Comparison of ENCODE assay signal across 4 fruit fly cellular contexts in the genomic region with DNA sequence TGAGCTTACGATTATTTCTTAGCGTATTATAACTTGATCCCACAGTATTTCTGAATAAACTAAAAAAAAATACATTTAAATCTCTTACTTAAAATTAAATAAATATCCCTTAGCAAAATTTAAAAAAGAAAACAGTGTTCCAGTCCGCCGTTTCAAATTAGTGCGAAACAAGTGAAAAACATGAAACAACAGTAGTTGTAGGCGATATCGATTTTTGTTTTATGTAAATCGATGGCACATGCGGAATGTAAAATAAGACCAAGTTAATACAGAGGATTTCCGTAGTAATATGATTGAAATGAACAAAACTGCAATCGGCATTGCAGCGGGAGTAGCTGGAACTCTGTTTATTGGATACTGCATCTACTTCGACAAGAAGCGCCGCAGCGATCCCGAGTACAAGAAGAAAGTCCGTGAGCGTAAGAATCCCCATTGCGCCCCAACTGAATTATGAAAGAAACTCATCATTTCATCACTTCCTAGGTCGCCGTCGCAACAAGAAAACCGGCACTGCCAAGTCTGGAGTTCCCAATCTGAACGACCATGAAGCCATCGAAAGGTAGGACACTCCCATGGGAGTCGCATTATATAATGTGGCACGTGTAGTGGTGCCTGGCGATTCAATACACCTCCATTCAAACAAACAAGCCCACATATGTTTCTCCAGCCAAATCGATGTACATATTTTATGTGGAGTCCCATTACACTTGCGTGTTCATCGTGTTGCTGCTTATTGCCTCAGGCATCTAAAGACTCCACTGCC.
TF ChIP-seq lines count a peak whose summit lies in the region.

No protein-coding gene starts in this region.

- TF ChIP-seq CTCF in whole organism, embryonic (GFP tag; optimal IDR thresholded peaks at IDR 0.05; lab: Kevin White, UChicago): no peak

TF ChIP-seq in whole organism, adult, 20 proteins besides CTCF, POLR2A, EP300 and RAD21:
- no peak for TF ChIP-seq toe (GFP tag; optimal IDR thresholded peaks at IDR 0.05; lab: Kevin White, UChicago)
- peak; percentile 67 for TF ChIP-seq Mnt (GFP tag; optimal IDR thresholded peaks at IDR 0.05; lab: Kevin White, UChicago)

TF ChIP-seq in whole organism, embryonic, 481 proteins besides CTCF, POLR2A, EP300 and RAD21 (continues in another document):
- TF ChIP-seq CG16815 (GFP tag; optimal IDR thresholded peaks at IDR 0.05; lab: Kevin White, UChicago) (no peak), peb (GFP tag; IDR thresholded peaks at IDR 0.05; lab: Robert Waterston, UW) (no peak), Rx (GFP tag; IDR thresholded peaks at IDR 0.05; lab: Robert Waterston, UW) (no peak), vfl (GFP tag; optimal IDR thresholded peaks at IDR 0.05; lab: Kevin White, UChicago) (no peak), CG1647 (GFP tag; optimal IDR thresholded peaks at IDR 0.05; lab: Kevin White, UChicago) (no peak), crc (GFP tag; optimal IDR thresholded peaks at IDR 0.05; lab: Kevin White, UChicago) (no peak), CG7987 (GFP tag; optimal IDR thresholded peaks at IDR 0.05; lab: Kevin White, UChicago) (no peak), CG14014 (GFP tag; IDR thresholded peaks at IDR 0.05; lab: Robert Waterston, UW) (no peak), wdn (GFP tag; IDR thresholded peaks at IDR 0.05; lab: Robert Waterston, UW) (no peak), YL-1 (GFP tag; optimal IDR thresholded peaks at IDR 0.05; lab: Kevin White, UChicago) (peak; percentile 43), CG5953 (GFP tag; IDR thresholded peaks at IDR 0.05; lab: Robert Waterston, UW) (no peak), tgo (GFP tag; IDR thresholded peaks at IDR 0.05; lab: Robert Waterston, UW) (no peak), CG18619 (GFP tag; optimal IDR thresholded peaks at IDR 0.05; lab: Kevin White, UChicago) (no peak), dati (GFP tag; IDR thresholded peaks at IDR 0.05; lab: Robert Waterston, UW) (no peak), CG30020 (tag; optimal IDR thresholded peaks at IDR 0.05; lab: Kevin White, UChicago) (peak; percentile 99), CG9876 (GFP tag; optimal IDR thresholded peaks at IDR 0.05; lab: Kevin White, UChicago) (no peak), Asciz (GFP tag; optimal IDR thresholded peaks at IDR 0.05; lab: Kevin White, UChicago) (no peak), Dbx (GFP tag; IDR thresholded peaks at IDR 0.05; lab: Robert Waterston, UW) (no peak), CG2116 (GFP tag; optimal IDR thresholded peaks at IDR 0.05; lab: Kevin White, UChicago) (peak; percentile 23), lov (optimal IDR thresholded peaks at IDR 0.05; lab: Kevin White, UChicago) (no peak), lov (GFP tag; IDR thresholded peaks at IDR 0.05; lab: Robert Waterston, UW) (no peak), CG9215 (GFP tag; IDR thresholded peaks at IDR 0.05; lab: Robert Waterston, UW) (no peak), Med (GFP tag; lab: Kevin White, UChicago) (peak; percentile 70), CG12071 (GFP tag; optimal IDR thresholded peaks at IDR 0.05; lab: Kevin White, UChicago) (no peak), CG7745 (tag; optimal IDR thresholded peaks at IDR 0.05; lab: Kevin White, UChicago) (no peak), ro (GFP tag; IDR thresholded peaks at IDR 0.05; lab: Robert Waterston, UW) (no peak), CG15696 (tag; optimal IDR thresholded peaks at IDR 0.05; lab: Kevin White, UChicago) (no peak), gfzf (GFP tag; optimal IDR thresholded peaks at IDR 0.05; lab: Kevin White, UChicago) (no peak), CG4404 (GFP tag; IDR thresholded peaks at IDR 0.05; lab: Robert Waterston, UW) (no peak)

TF ChIP-seq in whole organism, prepupa, 60 proteins besides CTCF, POLR2A, EP300 and RAD21:
- TF ChIP-seq CG16779 (tag; optimal IDR thresholded peaks at IDR 0.05; lab: Kevin White, UChicago) (no peak), Eip78C (GFP tag; lab: Kevin White, UChicago) (peak; percentile 26)
TF ChIP-seq in whole organism, prepupa: peak in this region for 1.

TF ChIP-seq in whole organism, wandering third instar larva, 38 proteins besides CTCF, POLR2A, EP300 and RAD21:
- no peak for TF ChIP-seq psq (GFP tag; optimal IDR thresholded peaks at IDR 0.05; lab: Kevin White, UChicago)
- TF ChIP-seq Sp1 (GFP tag; optimal IDR thresholded peaks at IDR 0.05; lab: Kevin White, UChicago): no peak
- TF ChIP-seq GATAd (GFP tag; optimal IDR thresholded peaks at IDR 0.05; lab: Kevin White, UChicago): no peak
- no peak for TF ChIP-seq Jra (GFP tag; optimal IDR thresholded peaks at IDR 0.05; lab: Kevin White, UChicago)
- TF ChIP-seq rgr (GFP tag; optimal IDR thresholded peaks at IDR 0.05; lab: Kevin White, UChicago): no peak
- no peak for TF ChIP-seq pan (optimal IDR thresholded peaks at IDR 0.05; lab: Kevin White, UChicago)
- TF ChIP-seq sv (GFP tag; optimal IDR thresholded peaks at IDR 0.05; lab: Kevin White, UChicago): no peak
- no peak for TF ChIP-seq dsf (GFP tag; optimal IDR thresholded peaks at IDR 0.05; lab: Kevin White, UChicago; ENCODE audit: borderline replicate concordance)
- peak; percentile 56 for TF ChIP-seq woc (GFP tag; optimal IDR thresholded peaks at IDR 0.05; lab: Kevin White, UChicago)
- TF ChIP-seq Dif (GFP tag; optimal IDR thresholded peaks at IDR 0.05; lab: Kevin White, UChicago; ENCODE audit: partially characterized antibody): no peak
- no peak for TF ChIP-seq Mio (GFP tag; optimal IDR thresholded peaks at IDR 0.05; lab: Kevin White, UChicago)
- TF ChIP-seq fru (GFP tag; optimal IDR thresholded peaks at IDR 0.05; lab: Kevin White, UChicago): peak; percentile 41
